Worm (Caenorhabditis elegans): ENCODE data around the gene immt-2.

immt-2 gene

DNA sequence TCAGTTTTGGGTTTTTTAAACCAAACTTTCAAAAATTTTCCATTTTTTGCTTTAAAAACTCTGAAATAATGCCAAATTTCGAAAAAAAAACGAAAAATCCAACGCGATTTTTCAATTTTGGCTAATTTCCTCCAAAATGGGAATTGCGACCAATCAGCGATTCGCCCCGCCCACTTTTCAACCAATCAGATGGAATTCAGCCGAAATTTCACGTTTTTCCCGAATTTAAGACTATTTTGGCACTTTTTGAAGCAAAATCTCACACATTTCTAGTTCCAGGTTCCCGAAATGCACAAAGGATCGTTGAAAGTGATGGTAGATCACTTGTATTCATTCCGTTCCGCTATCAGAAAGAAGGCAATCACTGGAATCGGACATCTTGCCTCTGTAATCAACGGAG is 15.7 kb downstream of the immt-2 start (continued):
- TF ChIP-seq ceh-58 (GFP tag; IDR thresholded peaks at IDR 0.05) (no peak), F22D6.2 (tag; optimal IDR thresholded peaks at IDR 0.05) (no peak), let-526 (GFP tag; IDR thresholded peaks at IDR 0.05) (no peak), pha-4 (tag; optimal IDR thresholded peaks at IDR 0.05) (no peak)

DNA sequence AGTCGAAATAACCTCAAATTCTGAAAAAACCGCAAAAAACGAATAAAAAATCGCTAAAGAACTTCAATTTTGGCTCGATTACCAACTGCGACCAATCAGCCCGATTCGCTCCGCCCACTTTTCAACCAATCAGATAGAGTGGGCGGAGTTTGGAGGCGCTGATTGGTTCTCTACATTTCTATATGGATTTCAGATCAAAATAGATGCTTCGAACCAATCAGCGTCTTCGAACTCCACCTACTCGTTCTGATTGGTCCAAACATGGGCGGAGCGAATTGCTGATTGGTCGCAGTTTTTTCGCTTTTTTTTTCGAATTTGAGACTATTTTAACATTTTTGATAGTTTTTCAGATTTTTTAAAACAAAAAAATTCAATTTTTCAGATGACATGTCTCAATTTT is 19.1 kb downstream of the immt-2 start:
- TF ChIP-seq attf-5 (GFP tag; optimal IDR thresholded peaks at IDR 0.05) (no peak), nfyb-1 (GFP tag; IDR thresholded peaks at IDR 0.05) (peak; percentile 71; the same call in 1 of the 2 replicates)

DNA sequence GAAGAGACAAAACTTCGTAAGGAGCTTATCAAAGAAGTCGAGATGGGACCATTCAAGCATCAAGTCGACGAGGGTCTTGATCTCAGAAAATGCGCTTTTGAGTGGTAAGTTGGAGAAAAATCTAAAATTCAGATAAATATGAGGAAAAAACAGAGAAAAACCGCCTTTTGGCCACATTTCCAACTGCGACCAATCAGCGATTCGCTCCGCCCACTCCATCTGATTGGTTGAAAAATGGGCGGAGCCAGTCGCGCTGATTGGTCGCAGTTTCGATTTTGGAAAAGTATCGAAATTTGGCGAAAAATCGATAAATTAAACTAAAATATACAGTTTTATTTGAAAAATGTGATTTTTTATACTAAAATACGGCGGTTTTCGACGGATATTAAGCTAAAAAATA is 22.8 kb downstream of the immt-2 start:
- TF ChIP-seq ztf-25 (GFP tag; IDR thresholded peaks at IDR 0.05): no peak
- TF ChIP-seq ama-1 (optimal IDR thresholded peaks at IDR 0.05): no peak
- TF ChIP-seq ama-1 (GFP tag; optimal IDR thresholded peaks at IDR 0.05): no peak
- no peak for TF ChIP-seq lin-35 (GFP tag; optimal IDR thresholded peaks at IDR 0.05)
- no peak for TF ChIP-seq lir-1 (GFP tag; conservative IDR thresholded peaks at IDR 0.05)
- TF ChIP-seq F23B12.7 (tag; optimal IDR thresholded peaks at IDR 0.05; ENCODE audit: insufficient read depth): no peak
- TF ChIP-seq snpc-1.3 (tag; optimal IDR thresholded peaks at IDR 0.05; ENCODE audit: insufficient read depth): no peak
- TF ChIP-seq ztf-3 (GFP tag; optimal IDR thresholded peaks at IDR 0.05): no peak
- TF ChIP-seq madf-8 (GFP tag; conservative IDR thresholded peaks at IDR 0.05): no peak
- TF ChIP-seq mes-4 (tag; optimal IDR thresholded peaks at IDR 0.05): no peak
- TF ChIP-seq dpff-1 (tag; optimal IDR thresholded peaks at IDR 0.05): no peak
- no peak for TF ChIP-seq aptf-3 (GFP tag; IDR thresholded peaks at IDR 0.05)
- no peak for TF ChIP-seq attf-6 (GFP tag; IDR thresholded peaks at IDR 0.05)
- no peak for TF ChIP-seq ceh-100 (GFP tag; IDR thresholded peaks at IDR 0.05)
- TF ChIP-seq ets-4 (GFP tag; optimal IDR thresholded peaks at IDR 0.05): no peak
- TF ChIP-seq lag-1 (GFP tag; IDR thresholded peaks at IDR 0.05): no peak
- TF ChIP-seq nhr-80 (tag; optimal IDR thresholded peaks at IDR 0.05): no peak
- no peak for TF ChIP-seq egrh-3 (GFP tag; IDR thresholded peaks at IDR 0.05)
- TF ChIP-seq snpc-4 (GFP tag; optimal IDR thresholded peaks at IDR 0.05): no peak
- no peak for TF ChIP-seq snpc-4 (tag; optimal IDR thresholded peaks at IDR 0.05)

DNA sequence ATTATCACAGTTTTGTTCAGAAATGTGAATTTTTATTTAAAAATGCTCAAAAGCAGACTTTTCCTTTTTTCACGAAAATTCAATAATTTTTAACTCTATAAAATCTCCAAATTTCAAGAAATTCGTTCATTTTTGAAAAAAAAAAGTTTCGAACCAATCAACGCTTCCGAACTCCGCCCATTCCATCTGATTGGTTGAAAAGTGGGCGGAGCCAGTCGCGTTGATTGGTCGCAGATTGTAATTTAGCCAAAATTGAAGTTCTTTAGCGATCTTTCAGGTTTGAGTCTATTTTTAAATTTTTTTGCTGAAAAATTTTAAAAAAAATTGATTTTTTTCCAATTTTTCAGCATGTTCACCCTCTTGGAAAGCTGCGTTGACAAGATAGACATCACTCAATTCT is 23.3 kb downstream of the immt-2 start:
- TF ChIP-seq rcor-1 (GFP tag; IDR thresholded peaks at IDR 0.05) (no peak), efl-1 (GFP tag; optimal IDR thresholded peaks at IDR 0.05) (no peak), nfyb-1 (GFP tag; IDR thresholded peaks at IDR 0.05) (peak; percentile 46; the same call in 1 of the 2 replicates), chd-7 (tag; optimal IDR thresholded peaks at IDR 0.05) (no peak), atf-7 (tag; optimal IDR thresholded peaks at IDR 0.05) (no peak), Y53F4B.3 (GFP tag; IDR thresholded peaks at IDR 0.05) (no peak)

DNA sequence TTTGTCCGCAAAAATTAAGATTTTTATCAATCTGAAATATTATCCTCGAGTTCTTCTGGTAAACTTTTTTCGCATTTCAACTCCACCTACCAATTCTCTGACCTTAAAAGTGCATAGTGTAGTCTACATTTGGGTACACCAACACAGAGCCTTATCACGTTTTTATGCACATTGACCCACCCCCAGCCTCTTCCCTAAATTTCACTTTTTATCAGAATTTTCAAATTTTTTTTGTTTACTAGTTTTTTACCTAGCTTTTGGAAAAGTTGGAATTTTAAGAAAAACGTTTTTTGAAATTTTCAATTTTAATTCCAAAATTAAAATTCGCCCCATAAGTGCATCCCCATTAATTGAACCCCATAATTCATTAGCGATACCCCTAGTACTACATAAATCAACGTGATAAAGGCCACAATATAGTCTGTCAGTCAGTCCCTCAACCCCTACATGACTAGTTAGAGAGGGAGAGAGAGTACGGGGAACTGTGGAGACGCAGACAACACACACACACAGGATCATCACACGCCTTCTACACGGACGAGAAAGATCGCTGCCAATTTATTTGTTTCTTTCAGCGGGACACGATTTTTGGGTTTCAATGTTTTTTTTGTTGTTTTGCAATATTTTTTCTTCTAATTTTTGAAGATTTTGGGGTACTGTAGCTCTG is 25.6 kb downstream of the immt-2 start:
- no peak for TF ChIP-seq let-526 (GFP tag; IDR thresholded peaks at IDR 0.05)
- TF ChIP-seq Y95B8A.8 (GFP tag; IDR thresholded peaks at IDR 0.05): 0 out of 2 replicates have a peak, but pooled peaks have one; percentile 34
- no peak for TF ChIP-seq F57C9.4 (tag; optimal IDR thresholded peaks at IDR 0.05)
- TF ChIP-seq hmg-20 (GFP tag; IDR thresholded peaks at IDR 0.05): no peak
- TF ChIP-seq mxl-1 (tag; optimal IDR thresholded peaks at IDR 0.05): no peak
- TF ChIP-seq B0261.1 (tag; optimal IDR thresholded peaks at IDR 0.05): no peak
- TF ChIP-seq ama-1 (optimal IDR thresholded peaks at IDR 0.05): no peak
- TF ChIP-seq ama-1 (GFP tag; optimal IDR thresholded peaks at IDR 0.05): peak in 1 of 2 experiments; percentile 40
- TF ChIP-seq B0336.3 (GFP tag; IDR thresholded peaks at IDR 0.05): peak; percentile 41; the same call in 1 of the 2 replicates
- TF ChIP-seq F10E7.11 (tag; optimal IDR thresholded peaks at IDR 0.05): no peak
- TF ChIP-seq lsy-27 (tag; optimal IDR thresholded peaks at IDR 0.05; ENCODE audit: borderline replicate concordance, insufficient read depth): no peak
- no peak for TF ChIP-seq hsf-1 (GFP tag; IDR thresholded peaks at IDR 0.05)
- peak; percentile 18 for TF ChIP-seq hrde-1 (tag; optimal IDR thresholded peaks at IDR 0.05; ENCODE audit: borderline replicate concordance)
- TF ChIP-seq lin-26 (GFP tag; IDR thresholded peaks at IDR 0.05): no peak
- TF ChIP-seq cebp-1 (GFP tag; IDR thresholded peaks at IDR 0.05): no peak
- TF ChIP-seq cebp-1 (tag; optimal IDR thresholded peaks at IDR 0.05): peak; percentile 22
